In genomic region chrV:6711071-6711470, ce11 we compare ENCODE assay signal across 2 worm cellular contexts.
TF ChIP-seq lines count a peak whose summit lies in the region.
"Not testable (repeated sequence)": the region's sequence is repeated elsewhere in the genome, so short reads cannot be mapped to it uniquely, and the experiment has no call there.

No protein-coding gene starts in this region.

TF ChIP-seq in whole organism, L4 larva, 104 proteins besides CTCF, POLR2A, EP300 and RAD21:
- TF ChIP-seq pha-4 (GFP tag; IDR thresholded peaks at IDR 0.05; lab: Robert Waterston, UW) = 0 out of 2 replicates have a peak, but pooled peaks have one; percentile 15
- not testable (repeated sequence) for TF ChIP-seq pha-4 (tag; optimal IDR thresholded peaks at IDR 0.05; lab: Kevin White, UChicago)
- peak; percentile 51 for TF ChIP-seq arid-1 (GFP tag; conservative IDR thresholded peaks at IDR 0.05; lab: Robert Waterston, UW)
- peak; percentile 72; the same call in 1 of the 2 replicates for TF ChIP-seq F26F4.8 (GFP tag; conservative IDR thresholded peaks at IDR 0.05; lab: Robert Waterston, UW)
- TF ChIP-seq dmd-8 (GFP tag; IDR thresholded peaks at IDR 0.05; lab: Robert Waterston, UW) = peak; percentile 48; the same call in 1 of the 2 replicates
- TF ChIP-seq Y48G9A.11 (GFP tag; IDR thresholded peaks at IDR 0.05; lab: Robert Waterston, UW) = peak; percentile 89
TF ChIP-seq in whole organism, L4 larva: peak in this region for 5; not testable (repeated sequence) for 99.

TF ChIP-seq in whole organism, young adult, 124 proteins besides CTCF, POLR2A, EP300 and RAD21:
- peak; percentile 60 for TF ChIP-seq B0261.1 (tag; optimal IDR thresholded peaks at IDR 0.05; lab: Kevin White, UChicago)
- peak; percentile 50; the same call in 1 of the 2 replicates for TF ChIP-seq attf-3 (GFP tag; conservative IDR thresholded peaks at IDR 0.05; lab: Robert Waterston, UW)
- 0 out of 2 replicates have a peak, but pooled peaks have one; percentile 39 for TF ChIP-seq D2030.7 (GFP tag; IDR thresholded peaks at IDR 0.05; lab: Robert Waterston, UW)
- peak; percentile 30; the same call in 1 of the 2 replicates for TF ChIP-seq madf-8 (GFP tag; conservative IDR thresholded peaks at IDR 0.05; lab: Robert Waterston, UW)
- peak; percentile 56; the same call in 1 of the 2 replicates for TF ChIP-seq hmg-1.2 (GFP tag; IDR thresholded peaks at IDR 0.05; lab: Robert Waterston, UW)
- peak; percentile 63; the same call in 1 of the 2 replicates for TF ChIP-seq madf-6 (GFP tag; IDR thresholded peaks at IDR 0.05; lab: Robert Waterston, UW)
- TF ChIP-seq rpc-1 (optimal IDR thresholded peaks at IDR 0.05; lab: Kevin White, UChicago) = peak; percentile 23
- peak; percentile 60 for TF ChIP-seq rpc-1 (tag; optimal IDR thresholded peaks at IDR 0.05; lab: Kevin White, UChicago)
- peak; percentile 83 for TF ChIP-seq tbp1 (GFP tag; optimal IDR thresholded peaks at IDR 0.05; lab: Kevin White, UChicago)
